Fruit fly (Drosophila melanogaster) S2 (cell line): ENCODE data around the gene APC7.

Source experiments
- CG8478 ChIP-seq: fragments of >200 bp; optimal IDR thresholded peaks from 2 replicates; lab custom pipeline; 2018
- CTCF ChIP-seq, 2 experiments: fragments of >200 bp; optimal IDR thresholded peaks; 2 replicates each; lab custom pipeline; 2018

DNA sequence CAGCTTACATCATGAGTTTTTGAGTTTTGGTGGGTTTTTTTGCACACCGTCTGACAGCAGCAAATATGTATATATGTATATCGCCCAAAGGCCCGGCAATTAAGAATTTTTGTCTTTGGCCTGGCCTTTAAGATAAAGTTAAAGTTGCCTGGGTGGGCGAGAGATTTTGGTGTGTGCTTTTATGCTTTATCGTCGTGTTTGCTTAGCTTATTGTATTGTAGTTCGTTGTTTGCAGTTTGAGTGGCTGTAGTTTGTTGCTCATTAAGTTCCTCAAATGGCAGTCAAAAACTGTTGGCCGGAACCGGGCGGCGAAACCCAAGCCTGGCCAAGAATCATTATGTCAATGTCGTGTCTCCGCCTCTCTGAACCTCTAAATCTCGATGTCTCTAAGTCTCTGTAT is 14.9 kb downstream of the APC7 start:
- no peak for TF ChIP-seq CTCF (optimal IDR thresholded peaks at IDR 0.05; lab: Kevin White, UChicago)
- TF ChIP-seq CG8478, result no peak
